Fruit fly (Drosophila melanogaster): ENCODE measurements around the gene CG34241.

CG34241 gene

dm6 chr3L:12078551-12079318 lies 49.0 kb upstream of the CG34241 start (continued):
- TF ChIP-seq Xrp1 (GFP tag; IDR thresholded peaks at IDR 0.05) (peak; percentile 32; the same call in 1 of the 2 replicates), Lhr (GFP tag; optimal IDR thresholded peaks at IDR 0.05) (no peak), CG13296 (GFP tag; optimal IDR thresholded peaks at IDR 0.05) (peak; percentile 31), CG15479 (GFP tag; optimal IDR thresholded peaks at IDR 0.05) (peak; percentile 14), ATbp (GFP tag; optimal IDR thresholded peaks at IDR 0.05) (peak; percentile 61), Hr39 (optimal IDR thresholded peaks at IDR 0.05) (no peak), CG7745 (tag; optimal IDR thresholded peaks at IDR 0.05) (peak; percentile 34), zfh2 (GFP tag; optimal IDR thresholded peaks at IDR 0.05) (no peak), pros (GFP tag; optimal IDR thresholded peaks at IDR 0.05) (peak; percentile 89), CG12104 (GFP tag; optimal IDR thresholded peaks at IDR 0.05) (peak; percentile 2), BtbVII (GFP tag; optimal IDR thresholded peaks at IDR 0.05) (peak; percentile 43), Ravus (GFP tag; IDR thresholded peaks at IDR 0.05) (no peak), Myb (GFP tag; optimal IDR thresholded peaks at IDR 0.05) (no peak), CG10209 (GFP tag; optimal IDR thresholded peaks at IDR 0.05) (peak; percentile 32), grn (GFP tag; optimal IDR thresholded peaks at IDR 0.05) (peak; percentile 39), tio (GFP tag; optimal IDR thresholded peaks at IDR 0.05) (no peak), Hr51 (GFP tag; optimal IDR thresholded peaks at IDR 0.05) (peak in 1 of 2 experiments; percentile 22), CG12942 (GFP tag; optimal IDR thresholded peaks at IDR 0.05) (no peak), bsh (GFP tag; optimal IDR thresholded peaks at IDR 0.05) (peak in 1 of 2 experiments; percentile 2), CG15269 (tag; optimal IDR thresholded peaks at IDR 0.05) (peak; percentile 41)

- TF ChIP-seq dimm (GFP tag; IDR thresholded peaks at IDR 0.05) (no peak), gcm (GFP tag; optimal IDR thresholded peaks at IDR 0.05) (no peak), kni (GFP tag; optimal IDR thresholded peaks at IDR 0.05) (peak; percentile 44), mam (GFP tag; optimal IDR thresholded peaks at IDR 0.05) (no peak), CG34376 (GFP tag; optimal IDR thresholded peaks at IDR 0.05) (peak; percentile 14), grn (GFP tag; optimal IDR thresholded peaks at IDR 0.05) (peak; percentile 47), CG10543 (GFP tag; optimal IDR thresholded peaks at IDR 0.05) (peak; percentile 7), mirr (GFP tag; optimal IDR thresholded peaks at IDR 0.05) (peak; percentile 76), crol (GFP tag; IDR thresholded peaks at IDR 0.05) (no peak), Hr78 (GFP tag; optimal IDR thresholded peaks at IDR 0.05) (no peak), ro (GFP tag; IDR thresholded peaks at IDR 0.05) (no peak), seq (GFP tag; IDR thresholded peaks at IDR 0.05) (no peak), NFAT (GFP tag; IDR thresholded peaks at IDR 0.05) (no peak), pita (GFP tag; optimal IDR thresholded peaks at IDR 0.05) (no peak), odd (GFP tag; optimal IDR thresholded peaks at IDR 0.05) (no peak), exex (tag; optimal IDR thresholded peaks at IDR 0.05) (peak; percentile 95), ap (GFP tag; IDR thresholded peaks at IDR 0.05) (no peak), gfzf (GFP tag; optimal IDR thresholded peaks at IDR 0.05) (no peak), stc (GFP tag; IDR thresholded peaks at IDR 0.05) (no peak), Vsx1 (GFP tag; optimal IDR thresholded peaks at IDR 0.05) (peak; percentile 64), CG5245 (GFP tag; optimal IDR thresholded peaks at IDR 0.05) (no peak), CG10366 (GFP tag; IDR thresholded peaks at IDR 0.05) (no peak), pum (GFP tag; optimal IDR thresholded peaks at IDR 0.05) (no peak), Opbp (GFP tag; IDR thresholded peaks at IDR 0.05; ENCODE audit: partially characterized antibody) (no peak), nom (GFP tag; optimal IDR thresholded peaks at IDR 0.05) (no peak), pb (GFP tag; optimal IDR thresholded peaks at IDR 0.05) (no peak), PHDP (tag; optimal IDR thresholded peaks at IDR 0.05) (no peak), sens (GFP tag) (peak; percentile 36), CG1024 (GFP tag; IDR thresholded peaks at IDR 0.05) (no peak)
Measured at dm6 chr3L:12079319-12079933, 48.4 kb upstream of the CG34241 start.
